Worm (Caenorhabditis elegans) whole organism, L1 larva: Measurements from ENCODE around the gene nspe-5.

Experiments used
- C04F5.9 ChIP-seq: sonication (generic microtip); optimal IDR thresholded peaks from 2 replicates; lab custom pipeline; 2016; ENCODE audit warnings: missing genetic modification characterization, missing compliant biosample characterization
- C34B4.2 ChIP-seq: sonication (generic microtip); optimal IDR thresholded peaks from 2 replicates; lab custom pipeline; 2017; ENCODE audit warnings: mild to moderate bottlenecking, missing genetic modification characterization, missing compliant biosample characterization
- aha-1 ChIP-seq: fragments of 150-350 bp; optimal IDR thresholded peaks from 2 replicates; lab custom pipeline; 2014; ENCODE audit warnings: missing biosample characterization, missing genetic modification characterization
- alr-1 ChIP-seq: fragments of 200-800 bp; sonication (Bioruptor generic); optimal IDR thresholded peaks from 2 replicates; lab custom pipeline; 2018; ENCODE audit warnings: borderline replicate concordance, mild to moderate bottlenecking, missing genetic modification characterization, missing compliant biosample characterization
- aly-2 ChIP-seq: fragments of 150-350 bp; optimal IDR thresholded peaks from 2 replicates; lab custom pipeline; 2014; ENCODE audit warnings: missing biosample characterization, missing genetic modification characterization
- ama-1 ChIP-seq: fragments of 150-350 bp; optimal IDR thresholded peaks from 2 replicates; lab custom pipeline; 2014
- blmp-1 ChIP-seq: fragments of 150-350 bp; optimal IDR thresholded peaks from 2 replicates; lab custom pipeline; 2014; ENCODE audit warnings: missing biosample characterization, missing genetic modification characterization
- ceh-82 ChIP-seq, 3 experiments: fragments of 150-350 bp in 1 of 3; sonication (generic microtip) in 2 of 3; optimal IDR thresholded peaks; 2 replicates each; lab custom pipeline; 2014 to 2017; ENCODE audit warnings: missing biosample characterization in 3 of 3, missing genetic modification characterization in 3 of 3
- ceh-90 ChIP-seq: sonication (generic microtip); optimal IDR thresholded peaks from 2 replicates; lab custom pipeline; 2016; ENCODE audit warnings: missing genetic modification characterization, missing compliant biosample characterization
- dpl-1 ChIP-seq, 3 experiments: fragments of 150-350 bp in 2 of 3; sonication (generic microtip) in 1 of 3; optimal IDR thresholded peaks; 2 replicates each; lab custom pipeline; 2014 to 2017; ENCODE audit warnings: missing biosample characterization in 3 of 3, missing genetic modification characterization in 3 of 3, missing genetic modification reagents in 3 of 3
- efl-1 ChIP-seq, 4 experiments: fragments of 150-350 bp; optimal IDR thresholded peaks in 3 of 4; peaks in 1 of 4; 1 replicate in 1 of 4; 2 replicates in 3 of 4; lab custom pipeline; 2014; ENCODE audit warnings: missing biosample characterization in 2 of 4, missing genetic modification characterization in 2 of 4, missing genetic modification reagents in 2 of 4
- egl-13 ChIP-seq: sonication (generic microtip); optimal IDR thresholded peaks from 2 replicates; lab custom pipeline; 2016; ENCODE audit warnings: missing genotype, missing genetic modification reagents, missing genetic modification characterization, missing compliant biosample characterization
- egl-27 ChIP-seq, 2 experiments: fragments of 150-350 bp in 1 of 2; sonication (generic microtip); optimal IDR thresholded peaks; 3 replicates each; lab custom pipeline; 2017 to 2018; ENCODE audit warnings: missing biosample characterization in 2 of 2, missing genetic modification characterization in 2 of 2, missing genetic modification reagents in 2 of 2
- elt-3 ChIP-seq, 6 experiments: fragments of 150-350 bp in 1 of 6; sonication (generic microtip); optimal IDR thresholded peaks; 2 replicates each; lab custom pipeline; 2017 to 2018; ENCODE audit warnings: missing biosample characterization in 6 of 6, missing genetic modification characterization in 6 of 6, inconsistent platforms in 1 of 6
- ets-5 ChIP-seq: fragments of 200-800 bp; sonication (Bioruptor generic); IDR thresholded peaks from 2 replicates; pipeline ENCODE4 v1.3.6; 2022; ENCODE audit warnings: missing genetic modification characterization, missing compliant biosample characterization
- fos-1 ChIP-seq: fragments of 150-350 bp; optimal IDR thresholded peaks from 2 replicates; lab custom pipeline; 2014; ENCODE audit warnings: missing biosample characterization, missing genetic modification characterization
- grh-1 ChIP-seq: fragments of 200-800 bp; sonication (Bioruptor generic); IDR thresholded peaks from 2 replicates; pipeline ENCODE4 v1.3.6; 2022; ENCODE audit warnings: missing genetic modification reagents, missing genetic modification characterization, missing compliant biosample characterization
- hpl-2 ChIP-seq: fragments of 150-350 bp; optimal IDR thresholded peaks from 2 replicates; lab custom pipeline; 2014; ENCODE audit warnings: missing biosample characterization, missing genetic modification reagents, missing genetic modification characterization
- irx-1 ChIP-seq: sonication (generic microtip); optimal IDR thresholded peaks from 2 replicates; lab custom pipeline; 2016; ENCODE audit warnings: missing genetic modification characterization, missing compliant biosample characterization
- isw-1 ChIP-seq: fragments of 200-800 bp; sonication (Bioruptor generic); IDR thresholded peaks from 2 replicates; pipeline ENCODE4 v1.3.6; 2022; ENCODE audit warnings: missing genetic modification characterization, missing compliant biosample characterization
- jun-1 ChIP-seq: fragments of 150-350 bp; optimal IDR thresholded peaks from 2 replicates; lab custom pipeline; 2014; ENCODE audit warnings: missing biosample characterization, missing genetic modification reagents, missing genetic modification characterization
- lin-14 ChIP-seq: fragments of 200-800 bp; sonication (Bioruptor generic); optimal IDR thresholded peaks from 2 replicates; lab custom pipeline; 2018; ENCODE audit warnings: mild to moderate bottlenecking, missing genetic modification characterization, moderate library complexity, missing compliant biosample characterization
- lin-15B ChIP-seq: fragments of 150-350 bp; sonication (generic microtip); optimal IDR thresholded peaks from 3 replicates; lab custom pipeline; 2014; ENCODE audit warnings: missing biosample characterization, missing genetic modification characterization
- lin-39 ChIP-seq: fragments of 150-350 bp; optimal IDR thresholded peaks from 2 replicates; lab custom pipeline; 2014; ENCODE audit warnings: missing biosample characterization, missing genetic modification reagents, missing genetic modification characterization
- lir-3 ChIP-seq: sonication (generic microtip); optimal IDR thresholded peaks from 2 replicates; lab custom pipeline; 2016; ENCODE audit warnings: mild to moderate bottlenecking, missing genetic modification characterization, moderate library complexity, missing compliant biosample characterization; ENCODE audit not compliant: poor library complexity
- mdl-1 ChIP-seq, 2 experiments: fragments of 150-350 bp; optimal IDR thresholded peaks; 2 replicates each; lab custom pipeline; 2014 to 2017; ENCODE audit warnings: missing biosample characterization in 2 of 2, missing genetic modification characterization in 2 of 2, inconsistent platforms in 1 of 2
- nhr-20 ChIP-seq: sonication (generic microtip); optimal IDR thresholded peaks from 2 replicates; lab custom pipeline; 2016; ENCODE audit warnings: mild to moderate bottlenecking, missing genetic modification characterization, missing compliant biosample characterization
- nhr-237 ChIP-seq: fragments of 150-350 bp; optimal IDR thresholded peaks from 2 replicates; lab custom pipeline; 2014; ENCODE audit warnings: missing biosample characterization, missing genetic modification characterization
- nhr-28 ChIP-seq: fragments of 150-350 bp; optimal IDR thresholded peaks from 2 replicates; lab custom pipeline; 2014; ENCODE audit warnings: missing biosample characterization, missing genetic modification characterization
- nhr-71 ChIP-seq: sonication (generic microtip); optimal IDR thresholded peaks from 2 replicates; lab custom pipeline; 2016; ENCODE audit warnings: mild to moderate bottlenecking, missing genetic modification characterization, moderate library complexity, missing compliant biosample characterization
- nhr-77 ChIP-seq: fragments of 150-350 bp; optimal IDR thresholded peaks from 2 replicates; lab custom pipeline; 2014; ENCODE audit warnings: missing biosample characterization, missing genetic modification characterization
- nhr-84 ChIP-seq: sonication (generic microtip); optimal IDR thresholded peaks from 2 replicates; lab custom pipeline; 2017; ENCODE audit warnings: missing biosample characterization, missing genetic modification characterization
- nhr-85 ChIP-seq: sonication (generic microtip); peaks from one replicate; lab custom pipeline; 2016; ENCODE audit warnings: missing genetic modification characterization, inconsistent platforms, missing compliant biosample characterization
- nhr-90 ChIP-seq: sonication (generic microtip); optimal IDR thresholded peaks from 2 replicates; lab custom pipeline; 2016; ENCODE audit warnings: mild to moderate bottlenecking, missing genetic modification characterization, missing compliant biosample characterization; ENCODE audit not compliant: poor library complexity
- pag-3 ChIP-seq: sonication (generic microtip); optimal IDR thresholded peaks from 2 replicates; lab custom pipeline; 2017; ENCODE audit warnings: missing genetic modification characterization, mild to moderate bottlenecking, missing compliant biosample characterization, antibody characterized with exemption, borderline replicate concordance; ENCODE audit not compliant: insufficient read depth
- rnt-1 ChIP-seq: sonication (generic microtip); optimal IDR thresholded peaks from 2 replicates; lab custom pipeline; 2016; ENCODE audit warnings: mild to moderate bottlenecking, missing genetic modification characterization, moderate library complexity, missing compliant biosample characterization
- skn-1 ChIP-seq: fragments of 150-350 bp; optimal IDR thresholded peaks from 2 replicates; lab custom pipeline; 2014; ENCODE audit warnings: missing biosample characterization, missing genetic modification characterization
- snpc-4 ChIP-seq: fragments of 150-350 bp; optimal IDR thresholded peaks from 2 replicates; lab custom pipeline; 2014; ENCODE audit warnings: missing biosample characterization, missing genetic modification characterization
- snu-23 ChIP-seq: sonication (generic microtip); optimal IDR thresholded peaks from 2 replicates; lab custom pipeline; 2016; ENCODE audit warnings: missing genetic modification characterization, missing compliant biosample characterization
- sptf-1 ChIP-seq: fragments of 150-350 bp; optimal IDR thresholded peaks from 2 replicates; lab custom pipeline; 2014; ENCODE audit warnings: missing biosample characterization, missing genetic modification characterization
- unc-130 ChIP-seq: fragments of 150-350 bp; optimal IDR thresholded peaks from 2 replicates; lab custom pipeline; 2017; ENCODE audit warnings: missing biosample characterization, missing genetic modification characterization, inconsistent platforms
- vab-15 ChIP-seq: sonication (generic microtip); optimal IDR thresholded peaks from 2 replicates; lab custom pipeline; 2017; ENCODE audit warnings: missing genotype, mild to moderate bottlenecking, missing genetic modification characterization, missing compliant biosample characterization
- zag-1 ChIP-seq: fragments of 150-350 bp; optimal IDR thresholded peaks from 2 replicates; lab custom pipeline; 2014; ENCODE audit warnings: missing biosample characterization, missing genetic modification characterization
- zip-4 ChIP-seq: fragments of 200-800 bp; sonication (Bioruptor generic); optimal IDR thresholded peaks from 2 replicates; lab custom pipeline; 2018; ENCODE audit warnings: mild to moderate bottlenecking, missing genetic modification characterization, moderate library complexity, missing compliant biosample characterization
- ztf-4 ChIP-seq: fragments of 150-350 bp; optimal IDR thresholded peaks from 2 replicates; lab custom pipeline; 2014; ENCODE audit warnings: missing biosample characterization, missing genetic modification characterization

Gene nspe-5

DNA sequence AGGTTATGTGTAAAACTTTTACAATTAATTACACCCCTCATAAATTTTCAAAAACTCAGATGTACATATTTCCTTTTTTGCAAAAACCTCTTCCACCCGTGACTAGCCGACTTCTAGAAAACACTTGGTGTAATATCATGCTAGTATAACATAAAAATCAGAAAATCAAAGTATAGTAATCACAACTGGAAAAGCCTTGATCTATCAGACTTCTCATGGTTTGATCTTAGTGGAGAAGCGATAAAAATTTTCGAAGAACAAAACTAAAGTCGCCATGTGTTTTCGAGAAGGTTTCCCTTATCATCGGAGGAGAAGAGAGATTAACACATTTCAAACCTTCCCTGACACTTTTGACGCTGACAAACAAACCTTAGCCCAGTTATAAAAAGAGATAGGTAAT, at the start of gene nspe-5:
TSS of gene nspe-5 (plus strand) at position 301 of the 400 bp plus-strand sequence.
- TF ChIP-seq ceh-82 (tag; optimal IDR thresholded peaks at IDR 0.05; lab: Kevin White, UChicago) (no peak), nhr-20 (peak; percentile 34), efl-1 (optimal IDR thresholded peaks at IDR 0.05; lab: Kevin White, UChicago) (no peak), efl-1 (GFP tag; optimal IDR thresholded peaks at IDR 0.05 in 1 of 2; lab: Kevin White, UChicago) (peak in 1 of 2 experiments; percentile 18), snu-23 (peak; percentile 10), skn-1 (no peak), elt-3 (tag; optimal IDR thresholded peaks at IDR 0.05; lab: Kevin White, UChicago) (peak in 1 of 6 experiments; percentile 21), lin-14 (GFP tag; lab: Kevin White, UChicago) (peak; percentile 1), blmp-1 (peak; percentile 12), C34B4.2 (tag; lab: Kevin White, UChicago) (no peak), nhr-85 (peak; percentile 4)
- TF ChIP-seq, all 84 proteins: peak for 7

DNA sequence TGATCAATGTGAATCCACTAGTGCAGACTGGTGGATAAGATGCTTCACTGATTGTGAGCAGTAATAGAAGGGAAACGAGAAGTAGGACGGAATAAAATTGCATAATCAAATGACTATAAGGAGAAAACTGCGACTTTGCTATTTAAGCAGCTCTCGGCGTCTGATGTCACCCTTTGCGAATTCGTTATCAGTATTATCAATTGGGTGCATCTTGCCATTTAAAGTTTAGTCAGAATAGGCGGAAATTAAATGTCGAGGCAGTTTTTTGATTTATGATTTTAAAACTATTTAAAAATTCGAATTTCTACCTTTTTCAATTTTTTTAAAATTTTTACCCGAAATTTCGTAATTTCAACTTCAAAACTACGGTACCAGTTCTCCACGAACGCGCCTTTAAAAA, 47.7 kb upstream of the nspe-5 start, which contains the start of gene clec-4:
TSS of gene clec-4 (minus strand) at position 162 of the 400 bp plus-strand sequence.
- TF ChIP-seq blmp-1 (no peak), irx-1 (tag; lab: Kevin White, UChicago) (no peak), isw-1 (GFP tag; lab: Robert Waterston, UW) (no peak), lin-15B (tag; lab: Kevin White, UChicago) (no peak), zag-1 (tag; lab: Kevin White, UChicago) (no peak), sptf-1 (no peak), alr-1 (tag; lab: Kevin White, UChicago) (no peak), jun-1 (tag; lab: Kevin White, UChicago) (no peak), nhr-90 (tag; lab: Kevin White, UChicago) (no peak), C34B4.2 (tag; lab: Kevin White, UChicago) (no peak), ama-1 (lab: Kevin White, UChicago) (no peak), zip-4 (GFP tag; lab: Kevin White, UChicago) (no peak), unc-130 (tag; lab: Kevin White, UChicago) (no peak), snu-23 (no peak), ceh-90 (tag; lab: Kevin White, UChicago) (no peak), aly-2 (no peak), mdl-1 (tag; optimal IDR thresholded peaks at IDR 0.05; lab: Kevin White, UChicago) (no peak), hpl-2 (no peak)

DNA sequence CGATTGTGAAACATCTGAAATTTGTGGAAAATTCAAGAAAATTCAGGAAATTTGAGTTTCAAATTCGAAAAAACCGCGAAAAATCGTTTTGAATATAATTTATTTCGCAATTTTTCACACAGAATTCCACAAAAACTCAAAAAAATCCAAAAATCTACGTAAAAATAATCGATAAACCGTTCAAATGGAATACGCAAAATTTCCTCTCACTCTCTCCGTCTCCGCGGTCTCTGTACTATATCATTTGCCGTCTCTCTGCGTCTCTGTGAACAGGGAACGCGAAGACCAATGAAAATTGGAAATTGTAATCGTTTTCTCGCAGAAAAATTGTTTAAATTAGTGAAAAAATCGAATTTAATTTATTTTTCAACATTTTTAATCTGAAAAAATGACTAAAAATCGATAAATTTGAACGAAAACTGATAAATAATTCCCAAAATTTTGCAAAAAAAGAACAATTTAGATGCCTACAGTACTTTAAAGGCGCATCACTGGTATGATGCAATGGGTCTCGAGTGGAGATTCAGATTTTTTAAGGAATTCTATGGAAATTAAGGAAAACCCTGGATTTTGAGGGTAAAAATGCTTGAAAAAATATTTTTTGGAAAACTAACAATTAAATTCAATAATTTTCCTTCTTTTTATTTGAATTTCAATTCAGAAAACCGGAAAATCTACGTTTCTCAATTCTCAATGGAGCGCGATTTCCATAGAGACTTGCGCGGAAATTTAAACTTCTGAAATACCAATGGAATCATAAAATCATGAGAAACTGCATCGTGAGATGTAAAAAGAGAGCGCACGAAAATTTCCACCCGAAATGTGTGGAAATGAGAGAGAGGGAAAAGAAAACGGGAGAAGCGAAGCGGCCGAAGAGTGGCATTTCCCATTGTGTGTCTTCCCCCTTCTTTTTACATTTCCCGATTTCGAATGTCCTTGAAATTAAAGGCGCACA, 24.7 kb upstream of the nspe-5 start, which contains the start of the genes ceh-100 and lips-15:
TSS of gene ceh-100 (minus strand) at position 14 of the 955 bp plus-strand sequence.
TSS of gene lips-15 (plus strand) at position 720 of the 955 bp plus-strand sequence.
- TF ChIP-seq grh-1 (GFP tag; lab: Robert Waterston, UW) (no peak), ets-5 (no peak), mdl-1 (tag; optimal IDR thresholded peaks at IDR 0.05; lab: Kevin White, UChicago) (no peak), dpl-1 (GFP tag; optimal IDR thresholded peaks at IDR 0.05; lab: Kevin White, UChicago) (peak; percentile 13 to 70 (median 45)), rnt-1 (tag; lab: Kevin White, UChicago) (no peak), vab-15 (tag; lab: Kevin White, UChicago) (no peak), fos-1 (tag; lab: Kevin White, UChicago) (no peak), nhr-28 (tag; lab: Kevin White, UChicago) (no peak), ama-1 (lab: Kevin White, UChicago) (no peak), pag-3 (tag; lab: Kevin White, UChicago) (no peak), egl-27 (tag; optimal IDR thresholded peaks at IDR 0.05; lab: Kevin White, UChicago) (no peak), C34B4.2 (tag; lab: Kevin White, UChicago) (no peak), lir-3 (tag; lab: Kevin White, UChicago) (no peak), sptf-1 (no peak), efl-1 (optimal IDR thresholded peaks at IDR 0.05; lab: Kevin White, UChicago) (peak; percentile 64 to 71), efl-1 (GFP tag; optimal IDR thresholded peaks at IDR 0.05 in 1 of 2; lab: Kevin White, UChicago) (peak; percentile 74 to 94), lin-39 (no peak), zag-1 (tag; lab: Kevin White, UChicago) (no peak), C04F5.9 (tag; lab: Kevin White, UChicago) (no peak), aha-1 (tag; lab: Kevin White, UChicago) (no peak), ztf-4 (tag; lab: Kevin White, UChicago) (no peak), lin-14 (GFP tag; lab: Kevin White, UChicago) (peak; percentile 46), nhr-237 (no peak), nhr-84 (tag; lab: Kevin White, UChicago) (no peak), egl-13 (tag; lab: Kevin White, UChicago) (no peak), nhr-90 (tag; lab: Kevin White, UChicago) (no peak), snpc-4 (peak; percentile 16), nhr-77 (no peak), ceh-90 (tag; lab: Kevin White, UChicago) (no peak), nhr-71 (tag; lab: Kevin White, UChicago) (no peak)
